Worm (Caenorhabditis elegans) whole organism, late embryonic: ENCODE data around the gene Y50D4C.6.

Experiments used
- ceh-19 ChIP-seq: fragments of 200-800 bp; sonication (Bioruptor generic); optimal IDR thresholded peaks from 2 replicates; lab custom pipeline; 2018; ENCODE audit warnings: mild to moderate bottlenecking, missing genetic modification characterization, missing compliant biosample characterization
- ceh-6 ChIP-seq: fragments of 200-800 bp; sonication (Bioruptor generic); optimal IDR thresholded peaks from 2 replicates; lab custom pipeline; 2018; ENCODE audit warnings: mild to moderate bottlenecking, missing genetic modification characterization, missing compliant biosample characterization
- che-1 ChIP-seq: sonication (generic microtip); optimal IDR thresholded peaks from 2 replicates; lab custom pipeline; 2016; ENCODE audit warnings: mild to moderate bottlenecking, missing genetic modification characterization, missing compliant biosample characterization
- dve-1 ChIP-seq: sonication (generic microtip); optimal IDR thresholded peaks from 2 replicates; lab custom pipeline; 2017; ENCODE audit warnings: antibody characterized with exemption, mild to moderate bottlenecking, missing genetic modification characterization, missing compliant biosample characterization
- nhr-11 ChIP-seq: fragments of 150-350 bp; optimal IDR thresholded peaks from 2 replicates; lab custom pipeline; 2014; ENCODE audit warnings: missing biosample characterization, missing genetic modification characterization
- sox-4 ChIP-seq: sonication (generic microtip); optimal IDR thresholded peaks from 2 replicates; lab custom pipeline; 2017; ENCODE audit warnings: mild to moderate bottlenecking, missing genetic modification characterization, inconsistent platforms, missing compliant biosample characterization
- unc-42 ChIP-seq: sonication (generic microtip); optimal IDR thresholded peaks from 2 replicates; lab custom pipeline; 2016; ENCODE audit warnings: missing genotype, missing genetic modification characterization, missing compliant biosample characterization
- unc-55 ChIP-seq: sonication (generic microtip); optimal IDR thresholded peaks from 2 replicates; lab custom pipeline; 2017; ENCODE audit warnings: missing biosample characterization, missing genetic modification reagents, missing genetic modification characterization
- unc-86 ChIP-seq: sonication (generic microtip); optimal IDR thresholded peaks from 2 replicates; lab custom pipeline; 2016; ENCODE audit warnings: missing genetic modification characterization, missing compliant biosample characterization

ce11 chrV:982281-982756 lies 32.7 kb upstream of the Y50D4C.6 start, which contains the start of the genes Y50D4C.12 and unc-34:
- TF ChIP-seq unc-86 (no peak), sox-4 (tag; lab: Kevin White, UChicago) (no peak), ceh-6 (GFP tag; lab: Kevin White, UChicago) (no peak), ceh-19 (GFP tag; lab: Kevin White, UChicago) (no peak), unc-55 (GFP tag; lab: Kevin White, UChicago) (no peak), nhr-11 (tag; lab: Kevin White, UChicago) (no peak), dve-1 (tag; lab: Kevin White, UChicago) (no peak), unc-42 (tag; lab: Kevin White, UChicago) (no peak), che-1 (no peak)
